Fruit fly (Drosophila melanogaster): ENCODE results near the gene yellow-c.

yellow-c gene

DNA sequence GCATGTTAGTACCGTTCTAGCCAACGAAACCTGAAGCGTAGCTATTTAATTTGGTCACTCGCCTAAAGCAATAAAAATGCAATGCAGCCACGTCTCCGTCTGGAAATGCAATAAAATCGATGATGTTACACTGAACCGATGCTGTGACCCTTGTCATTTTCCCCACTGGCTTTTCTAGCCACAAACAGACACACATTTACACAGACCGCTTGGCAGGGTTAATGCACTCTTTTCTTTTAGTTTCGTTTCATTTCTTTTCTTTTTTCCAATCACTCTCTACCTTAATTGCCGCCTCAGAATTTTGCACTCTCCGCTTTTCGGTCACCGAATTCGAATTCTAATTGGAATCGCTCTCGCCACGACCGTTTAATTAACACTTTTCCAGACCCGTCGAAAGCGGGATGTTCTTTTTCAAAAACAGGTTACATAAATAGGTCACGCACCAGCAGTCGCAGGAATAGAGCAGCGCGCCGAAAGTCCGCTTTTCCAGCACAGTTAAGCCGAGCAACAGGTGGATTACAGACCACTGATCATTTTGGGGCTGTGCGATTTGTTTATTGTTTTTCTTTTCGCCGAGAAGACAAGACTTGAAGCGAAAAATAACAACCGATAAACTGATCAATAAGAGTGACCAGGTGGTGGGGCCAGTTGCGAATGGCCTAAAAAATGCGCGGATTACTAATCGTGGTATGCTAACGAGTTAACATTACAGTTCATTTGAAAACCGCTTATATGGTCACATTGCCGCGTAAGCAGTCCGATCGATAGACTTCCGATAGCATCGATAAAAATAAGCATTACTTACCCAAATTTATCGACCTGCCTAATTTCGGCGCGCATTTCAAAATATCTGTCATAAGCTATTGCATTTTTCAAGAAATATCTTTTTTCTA, 22.3 kb downstream of the yellow-c start, which contains the start of gene ck:
Gene ck, minus strand, starts transcription at position 638 of the 893 bp plus-strand sequence.
- no peak for TF ChIP-seq psq (optimal IDR thresholded peaks at IDR 0.05)
- no peak for TF ChIP-seq h (optimal IDR thresholded peaks at IDR 0.05)
- TF ChIP-seq ttk (optimal IDR thresholded peaks at IDR 0.05): no peak
- TF ChIP-seq insv (optimal IDR thresholded peaks at IDR 0.05): no peak
- TF ChIP-seq Sin3A (optimal IDR thresholded peaks at IDR 0.05): no peak

DNA sequence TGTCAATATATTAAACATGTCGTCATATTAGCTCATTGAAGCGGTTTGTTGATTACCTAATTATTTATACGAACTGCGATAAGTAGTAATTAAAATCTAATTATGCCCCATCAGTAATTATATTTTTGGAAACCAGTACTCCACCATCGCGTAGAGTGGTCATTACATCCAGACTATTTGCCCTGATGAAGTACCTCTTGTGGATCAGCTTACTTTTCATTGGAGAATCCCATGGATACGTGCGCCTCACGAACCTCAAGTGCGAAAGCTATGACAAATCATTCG, 22.9 kb downstream of the yellow-c start, which contains the start of gene CG33679:
Gene CG33679, plus strand, starts transcription at position 186 of the 285 bp plus-strand sequence.
- no peak for TF ChIP-seq h (optimal IDR thresholded peaks at IDR 0.05)
- no peak for TF ChIP-seq Myc (optimal IDR thresholded peaks at IDR 0.05)
- TF ChIP-seq ttk (optimal IDR thresholded peaks at IDR 0.05): no peak
- no peak for TF ChIP-seq insv (optimal IDR thresholded peaks at IDR 0.05)
- no peak for TF ChIP-seq psq (optimal IDR thresholded peaks at IDR 0.05)

DNA sequence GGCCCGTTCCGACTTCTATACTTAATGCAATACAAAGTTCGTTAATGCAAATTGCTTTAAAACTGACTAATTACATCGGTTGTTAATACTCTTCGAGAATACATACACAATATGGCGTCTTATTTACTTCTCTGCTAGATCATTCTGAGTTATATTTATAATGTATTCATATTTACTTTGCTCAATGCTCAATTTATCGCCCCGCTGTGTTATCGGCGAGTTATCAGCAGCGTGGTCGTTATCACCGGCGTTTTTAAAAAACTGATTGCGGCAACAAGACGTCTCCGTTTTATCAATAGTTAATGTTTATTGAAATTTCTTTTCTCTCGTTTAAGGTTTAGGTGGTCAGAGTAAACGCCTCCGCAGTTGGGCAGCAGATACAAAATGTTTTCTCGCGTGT, 23.8 kb downstream of the yellow-c start:
- TF ChIP-seq psq (optimal IDR thresholded peaks at IDR 0.05) (no peak), Myc (optimal IDR thresholded peaks at IDR 0.05) (no peak), insv (optimal IDR thresholded peaks at IDR 0.05) (no peak), h (optimal IDR thresholded peaks at IDR 0.05) (no peak), Sin3A (optimal IDR thresholded peaks at IDR 0.05) (no peak), ttk (optimal IDR thresholded peaks at IDR 0.05) (no peak)

DNA sequence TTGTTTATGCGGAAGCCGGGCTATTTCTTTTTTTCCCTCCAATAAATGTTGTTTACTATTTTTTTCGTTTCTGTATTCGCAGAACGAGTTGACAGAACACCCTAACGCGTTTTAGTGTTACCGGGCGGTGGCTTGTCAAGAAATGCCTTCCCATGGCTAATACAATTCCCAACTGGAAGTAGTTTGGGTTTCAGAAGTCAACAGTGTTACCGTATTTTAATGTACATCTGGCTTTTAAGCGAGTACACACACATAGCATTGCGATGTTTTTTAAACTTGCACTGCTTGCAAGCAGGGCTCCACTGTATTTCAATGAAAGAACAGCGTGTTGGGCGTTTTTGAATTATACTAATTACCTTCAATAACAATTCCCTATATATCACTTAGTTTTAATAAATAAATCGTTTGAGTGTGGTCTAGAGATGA, 25.4 kb downstream of the yellow-c start, which contains the start of gene TfIIS:
Gene TfIIS, minus strand, starts transcription at position 178 of the 426 bp plus-strand sequence.
- TF ChIP-seq insv (optimal IDR thresholded peaks at IDR 0.05) (no peak), Myc (optimal IDR thresholded peaks at IDR 0.05) (no peak), h (optimal IDR thresholded peaks at IDR 0.05) (no peak), psq (optimal IDR thresholded peaks at IDR 0.05) (no peak), ttk (optimal IDR thresholded peaks at IDR 0.05) (no peak), Sin3A (optimal IDR thresholded peaks at IDR 0.05) (no peak)

DNA sequence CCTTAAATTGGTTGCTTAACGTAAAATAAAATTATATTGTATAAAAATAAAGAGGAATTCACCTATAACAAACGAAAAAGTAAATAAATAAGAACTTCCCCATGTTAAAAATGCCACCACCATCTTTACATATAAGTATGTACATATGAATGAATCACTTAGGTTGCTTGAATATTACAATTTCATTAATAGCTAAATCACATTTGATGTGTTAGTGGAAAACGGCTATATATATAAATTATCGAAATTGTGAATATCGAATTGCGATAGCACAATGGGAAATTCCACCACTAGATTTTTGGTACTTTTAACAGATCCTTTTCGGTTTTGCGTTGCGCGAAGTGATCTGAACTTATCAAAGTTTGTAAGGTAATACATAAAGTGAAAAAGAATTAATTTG, 26.2 kb downstream of the yellow-c start, which contains the start of the genes solo and vas:
Gene solo, plus strand, starts transcription at position 289 of the 400 bp plus-strand sequence.
Gene vas, plus strand, starts transcription at position 289 of the 400 bp plus-strand sequence.
- no peak for TF ChIP-seq Sin3A (optimal IDR thresholded peaks at IDR 0.05)
- no peak for TF ChIP-seq Myc (optimal IDR thresholded peaks at IDR 0.05)
- TF ChIP-seq ttk (optimal IDR thresholded peaks at IDR 0.05): no peak
- no peak for TF ChIP-seq insv (optimal IDR thresholded peaks at IDR 0.05)

DNA sequence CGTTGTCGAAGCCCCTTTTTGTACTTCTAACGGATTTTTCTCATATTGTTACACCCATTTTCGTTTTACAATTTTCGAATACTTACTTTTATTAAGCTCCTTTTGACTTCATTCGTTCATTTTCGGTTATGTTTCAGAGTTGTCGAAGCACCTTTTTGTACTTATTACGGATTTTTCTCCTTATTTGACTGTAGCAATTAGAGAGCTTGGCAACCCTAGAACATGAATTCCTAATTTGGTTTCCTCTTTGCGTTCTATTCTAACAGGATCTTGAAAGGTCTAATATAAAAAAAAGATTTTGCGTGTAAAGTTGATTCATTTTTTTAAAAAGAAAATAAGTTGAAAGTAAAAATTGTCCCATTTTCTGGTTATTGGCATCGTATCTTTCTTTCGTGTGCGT, 26.9 kb downstream of the yellow-c start:
- no peak for TF ChIP-seq h (optimal IDR thresholded peaks at IDR 0.05)
- TF ChIP-seq psq (optimal IDR thresholded peaks at IDR 0.05): no peak
- no peak for TF ChIP-seq Sin3A (optimal IDR thresholded peaks at IDR 0.05)
- no peak for TF ChIP-seq ttk (optimal IDR thresholded peaks at IDR 0.05)
- TF ChIP-seq insv (optimal IDR thresholded peaks at IDR 0.05): no peak
- no peak for TF ChIP-seq Myc (optimal IDR thresholded peaks at IDR 0.05)

DNA sequence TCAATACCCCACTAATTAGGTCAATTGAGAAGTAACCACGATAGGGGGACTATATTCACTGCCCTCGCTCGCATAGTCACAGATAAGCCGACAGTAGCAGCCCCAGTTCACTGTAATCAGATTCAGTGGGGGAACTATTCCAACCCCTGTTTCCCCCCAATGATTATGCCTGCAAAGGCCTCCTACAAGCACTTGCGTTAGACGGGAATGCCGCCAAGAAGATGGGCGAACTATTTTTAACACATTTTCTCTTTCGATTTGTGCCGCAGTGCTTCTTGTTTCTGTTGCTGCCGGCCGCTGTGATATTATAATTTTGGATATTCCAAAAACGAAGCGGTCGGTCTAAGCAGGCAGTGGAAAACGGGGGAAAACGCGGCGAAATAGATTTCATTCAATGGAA, 30.5 kb downstream of the yellow-c start:
- TF ChIP-seq Myc (optimal IDR thresholded peaks at IDR 0.05) (no peak), ttk (optimal IDR thresholded peaks at IDR 0.05) (no peak)

DNA sequence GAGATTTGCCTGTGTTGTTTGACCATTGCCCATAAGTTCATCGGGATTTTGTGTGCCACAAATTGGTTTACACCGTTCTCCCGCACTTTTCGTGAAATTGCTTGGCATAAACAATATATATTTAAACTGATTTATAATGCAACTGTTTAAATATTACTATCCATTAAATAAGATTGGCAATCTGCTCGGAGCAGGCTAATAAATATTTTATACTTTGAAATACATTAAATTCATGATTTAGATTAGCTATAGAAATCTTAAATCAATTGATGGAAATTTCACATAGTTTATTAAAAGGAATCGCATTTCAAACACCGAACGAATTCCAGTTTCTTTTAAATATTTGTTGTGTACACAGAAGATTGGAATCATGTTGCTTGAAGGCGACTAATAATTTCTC, 30.9 kb downstream of the yellow-c start:
- no peak for TF ChIP-seq insv (optimal IDR thresholded peaks at IDR 0.05)

DNA sequence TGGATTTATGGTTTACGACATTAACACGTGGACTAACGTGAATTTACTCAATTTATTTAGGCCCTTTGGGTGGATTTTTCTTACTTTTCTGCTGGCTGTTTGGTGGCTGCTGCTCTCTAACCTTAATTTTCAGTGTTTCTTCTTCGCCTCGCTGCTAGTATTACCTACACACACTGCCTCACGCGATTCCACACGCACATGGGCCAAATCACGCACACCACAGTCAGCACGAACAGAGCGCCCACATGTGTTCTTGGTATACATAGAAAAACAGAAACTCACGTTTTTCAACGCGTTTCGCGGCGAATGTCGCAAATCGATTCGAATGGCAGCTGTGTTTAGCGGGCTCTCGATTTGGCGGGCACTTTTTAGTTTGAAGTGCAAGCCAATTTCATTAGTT, 32.6 kb downstream of the yellow-c start:
- TF ChIP-seq insv (optimal IDR thresholded peaks at IDR 0.05): no peak
- TF ChIP-seq Myc (optimal IDR thresholded peaks at IDR 0.05): no peak
- TF ChIP-seq Sin3A (optimal IDR thresholded peaks at IDR 0.05): no peak
- no peak for TF ChIP-seq psq (optimal IDR thresholded peaks at IDR 0.05)
- TF ChIP-seq ttk (optimal IDR thresholded peaks at IDR 0.05): no peak
- TF ChIP-seq h (optimal IDR thresholded peaks at IDR 0.05): no peak

DNA sequence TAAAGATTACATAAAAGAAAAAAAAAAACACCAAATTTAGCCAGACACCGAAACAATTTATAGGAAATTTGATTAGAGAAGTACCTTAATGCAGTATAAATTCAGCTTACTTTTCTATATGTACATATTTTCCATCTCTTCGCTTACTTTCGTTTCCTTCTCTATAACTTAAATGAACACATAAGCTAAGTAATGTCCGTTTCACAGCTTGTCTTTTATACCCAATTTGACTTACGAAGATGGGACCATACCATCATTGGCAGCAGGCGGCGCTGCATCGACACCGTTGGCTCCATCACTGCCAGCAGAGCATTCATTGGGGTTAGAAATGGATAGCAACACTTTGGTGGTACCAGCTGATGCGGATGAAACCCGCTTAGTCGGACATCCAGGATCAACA, 35.0 kb downstream of the yellow-c start, which contains the start of gene vig:
Gene vig, minus strand, starts transcription at position 101 of the 400 bp plus-strand sequence.
- TF ChIP-seq ttk (optimal IDR thresholded peaks at IDR 0.05): no peak
- TF ChIP-seq Sin3A (optimal IDR thresholded peaks at IDR 0.05): no peak
- no peak for TF ChIP-seq psq (optimal IDR thresholded peaks at IDR 0.05)
- TF ChIP-seq h (optimal IDR thresholded peaks at IDR 0.05): no peak
- no peak for TF ChIP-seq Myc (optimal IDR thresholded peaks at IDR 0.05)
- TF ChIP-seq insv (optimal IDR thresholded peaks at IDR 0.05): no peak

DNA sequence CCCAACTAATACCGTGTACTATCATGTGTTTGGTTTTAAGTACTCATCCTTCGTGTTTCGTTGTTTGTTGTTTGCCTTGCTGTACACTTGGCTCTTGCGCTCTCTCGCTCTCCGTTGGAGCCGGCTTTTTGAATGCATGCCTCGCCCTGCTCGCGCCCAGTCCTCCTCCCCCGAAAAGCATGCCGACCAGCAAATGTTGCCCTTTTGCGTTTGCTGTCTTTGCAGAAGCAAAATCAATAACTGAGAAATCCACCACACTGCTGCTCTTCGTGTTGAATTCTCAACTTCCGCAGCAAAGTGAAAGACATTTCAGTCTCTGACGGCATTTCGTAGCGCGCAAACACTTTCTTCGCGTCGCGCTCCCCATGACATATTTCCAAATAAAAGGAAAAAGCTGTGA, 39.3 kb downstream of the yellow-c start, which contains the start of gene wwk:
Gene wwk, plus strand, starts transcription at position 312 of the 400 bp plus-strand sequence.
- no peak for TF ChIP-seq h (optimal IDR thresholded peaks at IDR 0.05)
- no peak for TF ChIP-seq psq (optimal IDR thresholded peaks at IDR 0.05)
- TF ChIP-seq Sin3A (optimal IDR thresholded peaks at IDR 0.05): no peak
- no peak for TF ChIP-seq Myc (optimal IDR thresholded peaks at IDR 0.05)
- TF ChIP-seq ttk (optimal IDR thresholded peaks at IDR 0.05): no peak
- TF ChIP-seq insv (optimal IDR thresholded peaks at IDR 0.05): no peak
